Worm (Caenorhabditis elegans): ENCODE results near the gene tag-290.

Gene tag-290

DNA sequence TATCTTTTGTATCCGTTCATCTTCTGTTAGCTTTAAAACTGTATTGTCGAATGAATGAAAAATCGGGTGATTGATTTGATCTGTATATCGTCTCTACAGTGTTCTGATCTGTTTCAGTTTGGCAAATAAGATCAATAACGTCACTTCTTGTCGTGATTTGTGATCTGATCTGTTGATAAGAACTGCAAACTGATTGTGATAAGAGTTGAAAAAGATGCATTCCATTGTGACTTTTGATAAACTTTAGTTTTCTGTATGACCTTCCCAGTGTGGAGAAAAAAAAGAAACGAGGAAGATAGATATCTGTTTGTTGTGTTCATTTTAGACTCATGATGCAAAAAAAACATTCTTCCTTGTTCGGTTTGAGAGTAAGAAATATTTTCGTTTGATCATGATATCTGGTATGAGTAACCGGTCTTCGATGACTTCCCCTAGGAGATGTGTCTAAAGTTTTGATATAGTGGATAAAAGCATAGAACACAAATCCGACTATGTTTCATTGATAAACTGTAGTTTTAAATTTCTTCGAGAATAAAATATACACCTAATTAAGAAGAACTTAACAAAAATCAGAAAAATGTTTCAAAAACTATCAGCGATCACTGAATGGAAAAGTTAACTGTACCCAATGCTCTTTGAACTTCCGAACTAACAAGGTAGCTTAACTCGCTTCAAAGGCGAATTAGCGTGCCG lies 1.8 kb downstream of the tag-290 start:
- TF ChIP-seq elt-2 (tag; optimal IDR thresholded peaks at IDR 0.05) (peak; percentile 80), zip-5 (tag; optimal IDR thresholded peaks at IDR 0.05) (no peak)

DNA sequence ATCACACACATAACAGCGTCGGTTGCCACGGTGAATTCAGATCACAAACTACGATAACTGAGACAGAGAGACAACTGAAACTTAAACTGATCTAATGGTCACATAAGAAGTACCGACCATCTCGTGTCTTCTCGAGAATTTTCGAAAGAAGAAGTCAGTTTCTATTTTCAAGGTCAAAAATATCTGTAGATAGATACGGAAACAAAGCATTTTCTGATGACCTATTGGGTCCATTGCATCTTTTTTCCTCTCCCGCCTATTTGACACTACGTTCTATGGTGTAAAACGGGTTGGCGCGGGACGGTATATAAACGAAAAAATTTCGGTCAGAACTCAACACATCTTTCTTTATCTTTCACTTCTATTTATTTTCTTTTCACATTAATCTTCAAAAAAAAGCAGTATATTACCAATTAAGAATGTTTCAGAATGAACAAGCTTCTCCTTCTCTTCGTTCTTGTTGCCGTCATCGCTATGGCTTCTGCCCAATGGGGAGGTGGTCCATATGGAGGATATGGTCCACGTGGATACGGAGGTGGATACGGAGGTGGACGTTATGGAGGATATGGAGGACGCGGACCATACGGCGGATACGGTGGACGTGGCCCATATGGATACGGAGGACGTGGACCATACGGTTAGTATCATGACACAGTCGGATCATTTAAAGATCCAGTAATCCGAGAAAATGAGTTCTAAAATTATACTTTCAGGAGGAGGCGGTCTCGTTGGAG lies 3.0 kb downstream of the tag-290 start, which contains the start of gene nlp-24:
TSS of gene nlp-24 (plus strand) at position 429 of the 734 bp plus-strand sequence.
- no peak for TF ChIP-seq madf-2 (tag; optimal IDR thresholded peaks at IDR 0.05)
- no peak for TF ChIP-seq ama-1 (optimal IDR thresholded peaks at IDR 0.05)
- TF ChIP-seq gmeb-2 (tag; optimal IDR thresholded peaks at IDR 0.05): no peak
- TF ChIP-seq pqm-1 (tag; optimal IDR thresholded peaks at IDR 0.05): no peak
- no peak for TF ChIP-seq ceh-2 (tag; optimal IDR thresholded peaks at IDR 0.05)
- no peak for TF ChIP-seq ttx-3 (tag; optimal IDR thresholded peaks at IDR 0.05)
- TF ChIP-seq pha-2 (tag; optimal IDR thresholded peaks at IDR 0.05): no peak

DNA sequence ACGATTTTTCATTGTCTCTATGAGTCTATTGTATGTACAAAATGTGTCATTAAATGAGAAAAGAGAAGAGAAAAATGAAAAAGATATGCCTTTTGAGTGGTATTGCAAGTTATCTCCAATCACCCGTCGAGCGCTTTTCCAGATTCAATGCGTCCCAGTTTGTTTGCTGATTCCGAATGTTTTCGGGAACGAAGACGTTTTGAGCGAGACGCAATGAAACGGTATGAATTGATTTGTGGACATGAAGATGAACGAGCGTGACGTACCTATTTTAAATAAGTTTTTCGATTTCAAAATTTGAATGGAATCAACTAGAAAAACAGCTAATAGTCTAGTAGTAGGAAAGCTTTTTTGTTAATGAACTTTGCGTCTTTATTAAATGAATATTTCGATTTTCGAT lies 3.7 kb downstream of the tag-290 start:
- TF ChIP-seq ceh-14 (tag; optimal IDR thresholded peaks at IDR 0.05) (no peak), elt-2 (tag; optimal IDR thresholded peaks at IDR 0.05) (no peak), pag-3 (tag; optimal IDR thresholded peaks at IDR 0.05; ENCODE audit: borderline replicate concordance) (no peak), mec-3 (tag; optimal IDR thresholded peaks at IDR 0.05; ENCODE audit: borderline replicate concordance) (no peak)

DNA sequence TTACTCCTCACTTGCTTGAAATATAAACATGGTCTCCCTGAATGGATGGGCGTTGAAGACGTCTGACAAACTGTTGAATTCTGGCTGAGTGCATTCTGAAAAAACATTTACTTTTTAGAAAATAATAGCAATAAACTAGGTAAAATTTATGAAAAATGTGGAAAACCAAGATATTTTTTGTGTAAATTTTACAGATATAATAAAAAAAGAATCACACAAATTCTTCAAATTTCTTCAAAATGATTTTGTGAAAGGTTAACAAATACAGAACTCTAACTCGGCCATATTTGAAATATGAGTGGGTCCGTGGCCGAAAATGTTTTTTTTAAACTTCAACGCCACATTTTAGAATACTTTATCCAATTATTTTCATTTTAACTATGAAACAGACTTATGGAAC lies 5.1 kb downstream of the tag-290 start, which contains the start of gene glb-15:
TSS of gene glb-15 (minus strand) at position 101 of the 400 bp plus-strand sequence.
- TF ChIP-seq elt-2 (tag; optimal IDR thresholded peaks at IDR 0.05) (no peak), odd-2 (tag; optimal IDR thresholded peaks at IDR 0.05) (no peak), pag-3 (tag; optimal IDR thresholded peaks at IDR 0.05; ENCODE audit: borderline replicate concordance) (no peak), pqm-1 (tag; optimal IDR thresholded peaks at IDR 0.05) (no peak), ceh-30 (tag; optimal IDR thresholded peaks at IDR 0.05) (no peak), sox-4 (tag; optimal IDR thresholded peaks at IDR 0.05) (no peak), gmeb-2 (tag; optimal IDR thresholded peaks at IDR 0.05) (no peak), nhr-11 (tag; optimal IDR thresholded peaks at IDR 0.05) (no peak), ceh-48 (tag; optimal IDR thresholded peaks at IDR 0.05) (no peak)

DNA sequence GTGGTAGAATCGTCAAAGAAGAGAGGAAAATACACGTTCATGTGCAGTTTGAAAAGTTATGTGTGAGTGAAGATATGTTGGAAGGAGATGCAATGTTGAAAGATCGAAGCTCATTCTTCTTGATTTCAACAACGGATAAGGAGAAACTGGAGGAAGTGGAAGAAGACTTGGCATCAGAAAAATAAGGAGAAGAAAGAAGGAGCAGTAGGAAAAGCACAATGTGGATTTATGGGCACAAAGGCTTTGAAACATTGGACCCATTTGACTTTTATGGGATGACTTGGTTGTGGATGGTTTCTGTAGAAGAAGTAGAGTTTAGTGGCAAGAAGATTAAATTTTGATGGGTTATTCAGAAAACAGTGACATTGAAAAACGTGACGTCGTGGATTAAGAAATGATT lies 7.0 kb downstream of the tag-290 start:
- no peak for TF ChIP-seq pha-4 (tag; optimal IDR thresholded peaks at IDR 0.05)
- TF ChIP-seq ceh-31 (tag; optimal IDR thresholded peaks at IDR 0.05): no peak
- no peak for TF ChIP-seq syd-9 (tag; optimal IDR thresholded peaks at IDR 0.05)
- TF ChIP-seq hlh-6 (tag; optimal IDR thresholded peaks at IDR 0.05): no peak

DNA sequence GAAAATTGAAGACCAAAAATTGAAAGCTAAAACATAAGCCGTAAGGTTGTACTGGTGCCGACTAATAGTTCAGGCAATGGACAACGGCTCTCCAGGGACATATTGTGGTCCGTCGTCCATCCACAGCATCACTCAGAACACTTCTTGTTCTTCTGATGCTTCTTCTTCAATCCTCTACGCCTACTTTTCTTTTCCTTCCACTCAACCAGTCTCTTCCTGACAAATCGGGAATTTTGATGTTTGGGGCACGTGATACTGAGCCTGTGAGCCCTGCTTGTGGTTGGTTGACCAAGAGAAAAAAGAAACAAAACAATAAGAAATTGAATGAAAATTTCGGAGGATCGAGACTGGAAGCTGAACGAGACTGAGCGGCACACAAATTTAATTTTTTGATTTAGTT lies 8.2 kb downstream of the tag-290 start:
- no peak for TF ChIP-seq hlh-8 (tag; optimal IDR thresholded peaks at IDR 0.05)
- no peak for TF ChIP-seq ttx-3 (tag; optimal IDR thresholded peaks at IDR 0.05)
- no peak for TF ChIP-seq madf-2 (tag; optimal IDR thresholded peaks at IDR 0.05)
- no peak for TF ChIP-seq dve-1 (tag; optimal IDR thresholded peaks at IDR 0.05)
- no peak for TF ChIP-seq fax-1 (tag; optimal IDR thresholded peaks at IDR 0.05)
- no peak for TF ChIP-seq pax-1 (tag; optimal IDR thresholded peaks at IDR 0.05)
- TF ChIP-seq gmeb-2 (tag; optimal IDR thresholded peaks at IDR 0.05): no peak
- TF ChIP-seq F13H6.1 (tag; optimal IDR thresholded peaks at IDR 0.05): no peak
- no peak for TF ChIP-seq unc-3 (GFP tag; conservative IDR thresholded peaks at IDR 0.05)
- TF ChIP-seq unc-3 (tag; optimal IDR thresholded peaks at IDR 0.05): no peak
- TF ChIP-seq ceh-2 (tag; optimal IDR thresholded peaks at IDR 0.05): no peak
- no peak for TF ChIP-seq ahr-1 (tag; optimal IDR thresholded peaks at IDR 0.05)
- no peak for TF ChIP-seq ceh-19 (GFP tag; optimal IDR thresholded peaks at IDR 0.05)
- no peak for TF ChIP-seq ceh-24 (tag; optimal IDR thresholded peaks at IDR 0.05)
- no peak for TF ChIP-seq tbx-2 (tag; optimal IDR thresholded peaks at IDR 0.05)
- no peak for TF ChIP-seq ceh-22 (tag; optimal IDR thresholded peaks at IDR 0.05)
